Fruit fly (Drosophila melanogaster): ENCODE measurements around the gene Hr83.

The Hr83 gene

dm6 chr3R:6348943-6349342, at the start of gene Hr83:
TSS of gene Hr83 (plus strand) at chr3R:6349243.
- TF ChIP-seq CG17801 (GFP tag; optimal IDR thresholded peaks at IDR 0.05; ENCODE audit: partially characterized antibody) = no peak

- TF ChIP-seq CG17801 (GFP tag; optimal IDR thresholded peaks at IDR 0.05; ENCODE audit: partially characterized antibody) = no peak
Observed at dm6 chr3R:6301257-6301839, 47.7 kb upstream of the Hr83 start, which contains the start of gene Osi15. TSS of gene Osi15 (plus strand) at chr3R:6301804.

dm6 chr3R:6303738-6304137, 45.3 kb upstream of the Hr83 start, which contains the start of gene CG46396:
TSS of gene CG46396 (plus strand) at chr3R:6304038.
- TF ChIP-seq CG17801 (GFP tag; optimal IDR thresholded peaks at IDR 0.05; ENCODE audit: partially characterized antibody) = no peak

- TF ChIP-seq CG17801 (GFP tag; optimal IDR thresholded peaks at IDR 0.05; ENCODE audit: partially characterized antibody) = no peak
Observed at dm6 chr3R:6304947-6305346, 44.1 kb upstream of the Hr83 start, which contains the start of gene Osi16. TSS of gene Osi16 (plus strand) at chr3R:6305247.

- no peak for TF ChIP-seq CG17801 (GFP tag; optimal IDR thresholded peaks at IDR 0.05; ENCODE audit: partially characterized antibody)
Observed at dm6 chr3R:6306584-6306983, 42.5 kb upstream of the Hr83 start, which contains the start of gene CG46026. TSS of gene CG46026 (plus strand) at chr3R:6306884.

dm6 chr3R:6309676-6310075, 39.4 kb upstream of the Hr83 start, which contains the start of gene CG31560:
TSS of gene CG31560 (plus strand) at chr3R:6309976.
- no peak for TF ChIP-seq CG17801 (GFP tag; optimal IDR thresholded peaks at IDR 0.05; ENCODE audit: partially characterized antibody)

dm6 chr3R:6311641-6312259, 37.3 kb upstream of the Hr83 start, which contains the start of gene Osi17:
TSS of gene Osi17 (plus strand) at chr3R:6311772.
- TF ChIP-seq CG17801 (GFP tag; optimal IDR thresholded peaks at IDR 0.05; ENCODE audit: partially characterized antibody) = no peak

dm6 chr3R:6315078-6315477, 34.0 kb upstream of the Hr83 start:
- TF ChIP-seq CG17801 (GFP tag; optimal IDR thresholded peaks at IDR 0.05; ENCODE audit: partially characterized antibody) = no peak

dm6 chr3R:6329774-6330298, 19.2 kb upstream of the Hr83 start, which contains the start of gene Osi18:
TSS of gene Osi18 (plus strand) at chr3R:6330248.
- no peak for TF ChIP-seq CG17801 (GFP tag; optimal IDR thresholded peaks at IDR 0.05; ENCODE audit: partially characterized antibody)

dm6 chr3R:6334906-6335433, 14.1 kb upstream of the Hr83 start, which contains the start of gene Osi19:
TSS of gene Osi19 (plus strand) at chr3R:6335362.
- TF ChIP-seq CG17801 (GFP tag; optimal IDR thresholded peaks at IDR 0.05; ENCODE audit: partially characterized antibody) = no peak

- no peak for TF ChIP-seq CG17801 (GFP tag; optimal IDR thresholded peaks at IDR 0.05; ENCODE audit: partially characterized antibody)
Observed at dm6 chr3R:6337397-6337796, 11.6 kb upstream of the Hr83 start.

- no peak for TF ChIP-seq CG17801 (GFP tag; optimal IDR thresholded peaks at IDR 0.05; ENCODE audit: partially characterized antibody)
Observed at dm6 chr3R:6339795-6340194, 9.2 kb upstream of the Hr83 start, which contains the start of gene Osi20. TSS of gene Osi20 (plus strand) at chr3R:6340095.

dm6 chr3R:6341668-6342067, 7.4 kb upstream of the Hr83 start, which contains the start of gene CG17917:
TSS of gene CG17917 (plus strand) at chr3R:6341968.
- no peak for TF ChIP-seq CG17801 (GFP tag; optimal IDR thresholded peaks at IDR 0.05; ENCODE audit: partially characterized antibody)

dm6 chr3R:6342702-6343101, 6.3 kb upstream of the Hr83 start, which contains the start of gene CG10298:
TSS of gene CG10298 (plus strand) at chr3R:6343002.
- no peak for TF ChIP-seq CG17801 (GFP tag; optimal IDR thresholded peaks at IDR 0.05; ENCODE audit: partially characterized antibody)

- TF ChIP-seq CG17801 (GFP tag; optimal IDR thresholded peaks at IDR 0.05; ENCODE audit: partially characterized antibody) = no peak
Observed at dm6 chr3R:6343396-6344239, 5.4 kb upstream of the Hr83 start, which contains the start of gene CG17919. TSS of gene CG17919 (plus strand) at chr3R:6344029.
